Worm (Caenorhabditis elegans) whole organism, L2 larva: ENCODE results near the gene Y105C5B.8.
A peak's percentile ranks its signal among the peaks of the same experiment; 100 is the strongest.

Source experiments
- elt-3 ChIP-seq: sonication (generic microtip); optimal IDR thresholded peaks from 2 replicates; lab custom pipeline; 2017; ENCODE audit warnings: missing biosample characterization, missing genetic modification characterization
- mbf-1 ChIP-seq: sonication (generic microtip); optimal IDR thresholded peaks from 2 replicates; lab custom pipeline; 2017; ENCODE audit warnings: missing biosample characterization, missing genetic modification characterization
- skn-1 ChIP-seq: sonication (generic microtip); optimal IDR thresholded peaks from 2 replicates; lab custom pipeline; 2017; ENCODE audit warnings: missing biosample characterization, missing genetic modification characterization
- zag-1 ChIP-seq: fragments of 150-350 bp; optimal IDR thresholded peaks from 2 replicates; lab custom pipeline; 2014; ENCODE audit warnings: missing biosample characterization, missing genetic modification characterization
- ztf-4 ChIP-seq: fragments of 150-350 bp; optimal IDR thresholded peaks from 2 replicates; lab custom pipeline; 2014; ENCODE audit warnings: missing biosample characterization, missing genetic modification characterization

- TF ChIP-seq skn-1 (tag; lab: Kevin White, UChicago) (peak; percentile 27), elt-3 (tag; lab: Kevin White, UChicago) (no peak), mbf-1 (tag; lab: Kevin White, UChicago) (no peak), zag-1 (no peak), ztf-4 (tag; lab: Kevin White, UChicago) (no peak)
These were observed 3.2 kb upstream of the Y105C5B.8 start for ce11 chrIV:15929831-15930230.
